Worm (Caenorhabditis elegans) whole organism, late embryonic: ENCODE results near the gene nprl-3.

ENCODE experiments used
- C08G9.2 ChIP-seq: sonication (generic microtip); optimal IDR thresholded peaks from 2 replicates; lab custom pipeline; 2016; ENCODE audit warnings: mild to moderate bottlenecking, missing genetic modification characterization, moderate library complexity, missing compliant biosample characterization
- C38D4.7 ChIP-seq: fragments of 200-800 bp; sonication (Bioruptor generic); optimal IDR thresholded peaks from 2 replicates; lab custom pipeline; 2018; ENCODE audit warnings: mild to moderate bottlenecking, missing genetic modification characterization, moderate library complexity, missing compliant biosample characterization
- K09A11.1 ChIP-seq: sonication (generic microtip); optimal IDR thresholded peaks from 2 replicates; lab custom pipeline; 2017; ENCODE audit warnings: antibody characterized with exemption, mild to moderate bottlenecking, missing genetic modification characterization, missing compliant biosample characterization; ENCODE audit not compliant: insufficient read depth
- T23F11.4 ChIP-seq: fragments of 200-800 bp; sonication (Bioruptor generic); optimal IDR thresholded peaks from 2 replicates; lab custom pipeline; 2018; ENCODE audit warnings: mild to moderate bottlenecking, missing genetic modification characterization, missing compliant biosample characterization
- Y22D7AL.16 ChIP-seq: sonication (generic microtip); optimal IDR thresholded peaks from 2 replicates; lab custom pipeline; 2016; ENCODE audit warnings: missing genetic modification characterization, missing compliant biosample characterization
- ama-1 ChIP-seq: fragments of 150-350 bp; optimal IDR thresholded peaks from 2 replicates; lab custom pipeline; 2014
- ceh-14 ChIP-seq: sonication (generic microtip); optimal IDR thresholded peaks from 2 replicates; lab custom pipeline; 2016; ENCODE audit warnings: missing genotype, missing genetic modification characterization, missing compliant biosample characterization
- ceh-19 ChIP-seq: fragments of 200-800 bp; sonication (Bioruptor generic); optimal IDR thresholded peaks from 2 replicates; lab custom pipeline; 2018; ENCODE audit warnings: mild to moderate bottlenecking, missing genetic modification characterization, missing compliant biosample characterization
- ceh-2 ChIP-seq: sonication (generic microtip); optimal IDR thresholded peaks from 2 replicates; lab custom pipeline; 2016; ENCODE audit warnings: missing genotype, missing genetic modification characterization, missing compliant biosample characterization
- ceh-22 ChIP-seq: sonication (generic microtip); optimal IDR thresholded peaks from 2 replicates; lab custom pipeline; 2017; ENCODE audit warnings: missing biosample characterization, missing genetic modification characterization
- ceh-24 ChIP-seq: sonication (generic microtip); optimal IDR thresholded peaks from 2 replicates; lab custom pipeline; 2016; ENCODE audit warnings: mild to moderate bottlenecking, missing genetic modification characterization, missing compliant biosample characterization
- ceh-34 ChIP-seq: sonication (generic microtip); optimal IDR thresholded peaks from 2 replicates; lab custom pipeline; 2016; ENCODE audit warnings: mild to moderate bottlenecking, missing genetic modification characterization, missing compliant biosample characterization
- ceh-45 ChIP-seq: fragments of 200-800 bp; sonication (Bioruptor generic); IDR thresholded peaks from 2 replicates; pipeline ENCODE4 v1.3.6; 2022; ENCODE audit warnings: missing genetic modification reagents, missing genetic modification characterization, missing compliant biosample characterization
- ceh-9 ChIP-seq: sonication (generic microtip); optimal IDR thresholded peaks from 2 replicates; lab custom pipeline; 2016; ENCODE audit warnings: mild to moderate bottlenecking, missing genetic modification characterization, inconsistent platforms, missing compliant biosample characterization
- che-1 ChIP-seq: sonication (generic microtip); optimal IDR thresholded peaks from 2 replicates; lab custom pipeline; 2016; ENCODE audit warnings: mild to moderate bottlenecking, missing genetic modification characterization, missing compliant biosample characterization
- dve-1 ChIP-seq: sonication (generic microtip); optimal IDR thresholded peaks from 2 replicates; lab custom pipeline; 2017; ENCODE audit warnings: antibody characterized with exemption, mild to moderate bottlenecking, missing genetic modification characterization, missing compliant biosample characterization
- elt-2 ChIP-seq: sonication (generic microtip); optimal IDR thresholded peaks from 2 replicates; lab custom pipeline; 2016; ENCODE audit warnings: missing genetic modification reagents, missing genetic modification characterization, missing compliant biosample characterization
- ets-4 ChIP-seq: sonication (generic microtip); optimal IDR thresholded peaks from 2 replicates; lab custom pipeline; 2016; ENCODE audit warnings: missing genetic modification characterization, missing compliant biosample characterization
- eyg-1 ChIP-seq: sonication (generic microtip); optimal IDR thresholded peaks from 2 replicates; lab custom pipeline; 2016; ENCODE audit warnings: missing genotype, missing genetic modification characterization, missing compliant biosample characterization
- fax-1 ChIP-seq: sonication (generic microtip); optimal IDR thresholded peaks from 2 replicates; lab custom pipeline; 2016; ENCODE audit warnings: missing genotype, missing genetic modification characterization, missing compliant biosample characterization
- fkh-10 ChIP-seq: fragments of 150-350 bp; optimal IDR thresholded peaks from 2 replicates; lab custom pipeline; 2014; ENCODE audit warnings: missing biosample characterization, missing genetic modification reagents, missing genetic modification characterization
- fkh-6 ChIP-seq: sonication (generic microtip); optimal IDR thresholded peaks from 2 replicates; lab custom pipeline; 2016; ENCODE audit warnings: missing genetic modification characterization, missing compliant biosample characterization
- gmeb-2 ChIP-seq: sonication (generic microtip); optimal IDR thresholded peaks from 2 replicates; lab custom pipeline; 2016; ENCODE audit warnings: missing genetic modification characterization, inconsistent platforms, missing compliant biosample characterization
- hlh-13 ChIP-seq: fragments of 200-800 bp; sonication (Bioruptor generic); optimal IDR thresholded peaks from 2 replicates; lab custom pipeline; 2018; ENCODE audit warnings: mild to moderate bottlenecking, missing genetic modification characterization, missing compliant biosample characterization
- hlh-15 ChIP-seq: sonication (generic microtip); optimal IDR thresholded peaks from 2 replicates; lab custom pipeline; 2016; ENCODE audit warnings: missing genetic modification characterization, missing compliant biosample characterization
- hlh-30 ChIP-seq: sonication (generic microtip); optimal IDR thresholded peaks from 2 replicates; lab custom pipeline; 2017; ENCODE audit warnings: antibody characterized with exemption, missing genetic modification characterization, missing compliant biosample characterization; ENCODE audit not compliant: insufficient read depth
- hlh-6 ChIP-seq: sonication (generic microtip); optimal IDR thresholded peaks from 2 replicates; lab custom pipeline; 2016; ENCODE audit warnings: missing genotype, missing genetic modification characterization, missing compliant biosample characterization
- hlh-8 ChIP-seq: sonication (generic microtip); optimal IDR thresholded peaks from 2 replicates; lab custom pipeline; 2016; ENCODE audit warnings: missing genotype, missing genetic modification characterization, missing compliant biosample characterization
- lim-6 ChIP-seq: sonication (generic microtip); optimal IDR thresholded peaks from 2 replicates; lab custom pipeline; 2016; ENCODE audit warnings: missing genetic modification characterization, missing compliant biosample characterization
- lin-11 ChIP-seq: fragments of 200-800 bp; sonication (Bioruptor generic); optimal IDR thresholded peaks from 2 replicates; lab custom pipeline; 2018; ENCODE audit warnings: mild to moderate bottlenecking, missing genetic modification characterization, missing compliant biosample characterization
- mec-3 ChIP-seq: sonication (generic microtip); optimal IDR thresholded peaks from 2 replicates; lab custom pipeline; 2016; ENCODE audit warnings: borderline replicate concordance, missing genetic modification characterization, missing compliant biosample characterization
- nhr-232 ChIP-seq: sonication (generic microtip); optimal IDR thresholded peaks from 2 replicates; lab custom pipeline; 2016; ENCODE audit warnings: missing genetic modification characterization, missing compliant biosample characterization
- npax-4 ChIP-seq: sonication (generic microtip); optimal IDR thresholded peaks from 2 replicates; lab custom pipeline; 2016; ENCODE audit warnings: missing genetic modification characterization, missing compliant biosample characterization
- pag-3 ChIP-seq: sonication (generic microtip); optimal IDR thresholded peaks from 2 replicates; lab custom pipeline; 2016; ENCODE audit warnings: missing compliant biosample characterization, missing genetic modification characterization, borderline replicate concordance
- pat-9 ChIP-seq: fragments of 200-800 bp; sonication (Bioruptor generic); optimal IDR thresholded peaks from 2 replicates; lab custom pipeline; 2018; ENCODE audit warnings: mild to moderate bottlenecking, missing genetic modification characterization, moderate library complexity, missing compliant biosample characterization
- pha-2 ChIP-seq: sonication (generic microtip); optimal IDR thresholded peaks from 2 replicates; lab custom pipeline; 2017; ENCODE audit warnings: mild to moderate bottlenecking, missing genetic modification characterization, missing compliant biosample characterization
- pha-4 ChIP-seq: fragments of 150-350 bp; optimal IDR thresholded peaks from 2 replicates; lab custom pipeline; 2018; ENCODE audit warnings: missing biosample characterization, missing genetic modification reagents, missing genetic modification characterization
- pqm-1 ChIP-seq: sonication (generic microtip); optimal IDR thresholded peaks from 2 replicates; lab custom pipeline; 2016; ENCODE audit warnings: missing genetic modification characterization, missing compliant biosample characterization
- ref-2 ChIP-seq: sonication (generic microtip); optimal IDR thresholded peaks from 2 replicates; lab custom pipeline; 2016; ENCODE audit warnings: missing genetic modification characterization, missing compliant biosample characterization
- rnt-1 ChIP-seq: sonication (generic microtip); optimal IDR thresholded peaks from 2 replicates; lab custom pipeline; 2016; ENCODE audit warnings: missing genetic modification characterization, missing compliant biosample characterization
- sdc-2 ChIP-seq: sonication (generic microtip); optimal IDR thresholded peaks from 2 replicates; lab custom pipeline; 2016; ENCODE audit warnings: missing genotype, missing genetic modification characterization, missing compliant biosample characterization
- sox-2 ChIP-seq: fragments of 200-800 bp; sonication (Bioruptor generic); IDR thresholded peaks from 2 replicates; pipeline ENCODE4 v1.3.6; 2022; ENCODE audit warnings: missing genetic modification reagents, missing genetic modification characterization, missing compliant biosample characterization
- tbx-2 ChIP-seq: sonication (generic microtip); optimal IDR thresholded peaks from 2 replicates; lab custom pipeline; 2016; ENCODE audit warnings: missing genetic modification characterization, missing compliant biosample characterization
- tbx-7 ChIP-seq: sonication (generic microtip); optimal IDR thresholded peaks from 2 replicates; lab custom pipeline; 2016; ENCODE audit warnings: missing genotype, missing genetic modification characterization, missing compliant biosample characterization
- unc-42 ChIP-seq: sonication (generic microtip); optimal IDR thresholded peaks from 2 replicates; lab custom pipeline; 2016; ENCODE audit warnings: missing genotype, missing genetic modification characterization, missing compliant biosample characterization
- unc-55 ChIP-seq: sonication (generic microtip); optimal IDR thresholded peaks from 2 replicates; lab custom pipeline; 2017; ENCODE audit warnings: missing biosample characterization, missing genetic modification reagents, missing genetic modification characterization
- unc-86 ChIP-seq: sonication (generic microtip); optimal IDR thresholded peaks from 2 replicates; lab custom pipeline; 2016; ENCODE audit warnings: missing genetic modification characterization, missing compliant biosample characterization
- zip-5 ChIP-seq: sonication (generic microtip); optimal IDR thresholded peaks from 2 replicates; lab custom pipeline; 2016; ENCODE audit warnings: missing genetic modification characterization, missing compliant biosample characterization

Gene nprl-3

DNA sequence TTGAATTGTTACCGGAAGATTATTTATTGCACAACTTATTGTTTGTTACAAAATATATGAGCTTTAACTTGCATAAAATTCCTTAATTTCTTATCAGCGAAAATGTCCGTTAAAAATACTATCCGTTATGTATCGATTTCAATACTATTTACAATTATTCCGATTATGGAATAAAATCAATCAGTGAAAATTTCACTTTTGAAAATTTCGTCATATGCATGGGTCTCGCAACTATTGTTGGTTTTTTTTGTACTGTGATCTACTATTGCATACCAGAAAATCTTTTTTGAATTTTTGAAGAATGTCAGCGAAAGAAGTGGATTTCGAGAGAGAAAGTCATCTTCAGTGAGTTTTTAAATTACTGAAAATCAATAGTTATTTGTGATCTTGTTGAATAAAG lies at the start of gene nprl-3:
Gene nprl-3, plus strand, starts transcription at position 301 of the 400 bp plus-strand sequence.
- no peak for TF ChIP-seq ama-1

ce11 chrIV:8251346-8251745 lies 45.9 kb upstream of the nprl-3 start:
- TF ChIP-seq rnt-1 (tag; lab: Kevin White, UChicago) (no peak), fax-1 (tag; lab: Kevin White, UChicago) (no peak), mec-3 (tag; lab: Kevin White, UChicago) (no peak), ceh-9 (tag; lab: Kevin White, UChicago) (no peak), ceh-19 (GFP tag; lab: Kevin White, UChicago) (no peak), pat-9 (tag; lab: Kevin White, UChicago) (no peak), lim-6 (no peak), ceh-14 (tag; lab: Kevin White, UChicago) (no peak), zip-5 (no peak), ets-4 (no peak), hlh-13 (GFP tag; lab: Kevin White, UChicago) (no peak), hlh-8 (no peak), pqm-1 (tag; lab: Kevin White, UChicago) (no peak), pag-3 (tag; lab: Kevin White, UChicago) (no peak), ref-2 (tag; lab: Kevin White, UChicago) (no peak), ceh-2 (tag; lab: Kevin White, UChicago) (no peak), ceh-45 (GFP tag; lab: Robert Waterston, UW) (no peak), K09A11.1 (no peak), C08G9.2 (tag; lab: Kevin White, UChicago) (no peak)

DNA sequence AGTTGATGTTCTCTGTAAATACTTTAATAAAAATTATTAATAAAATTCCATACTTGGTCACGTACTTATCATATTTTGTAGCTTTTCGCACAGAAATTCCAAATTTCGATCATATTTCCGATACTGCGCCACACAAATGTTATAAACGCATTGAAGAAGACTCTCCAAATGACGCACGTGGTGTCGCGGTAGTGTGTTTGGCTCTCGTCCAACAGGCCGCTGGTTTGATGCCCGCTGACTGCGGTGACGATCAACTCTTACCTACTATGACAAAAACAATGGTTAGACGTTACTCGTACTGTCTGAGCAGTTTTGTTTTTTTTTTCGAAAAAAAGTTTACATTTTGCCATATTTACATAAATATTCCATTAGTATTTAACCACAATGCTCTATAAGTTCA lies 44.4 kb upstream of the nprl-3 start:
- TF ChIP-seq hlh-15: peak; percentile 92
- peak; percentile 98 for TF ChIP-seq gmeb-2 (tag; lab: Kevin White, UChicago)
- no peak for TF ChIP-seq pha-4 (tag; lab: Kevin White, UChicago)
- TF ChIP-seq dve-1 (tag; lab: Kevin White, UChicago): peak; percentile 84
- TF ChIP-seq pha-2 (tag; lab: Kevin White, UChicago): peak; percentile 95
- TF ChIP-seq nhr-232 (tag; lab: Kevin White, UChicago): peak; percentile 88
- no peak for TF ChIP-seq ama-1
- peak; percentile 90 for TF ChIP-seq ceh-2 (tag; lab: Kevin White, UChicago)
- TF ChIP-seq fkh-10 (GFP tag; lab: Kevin White, UChicago): peak; percentile 47
- TF ChIP-seq sox-2: peak; percentile 88
- peak; percentile 88 for TF ChIP-seq npax-4 (tag; lab: Kevin White, UChicago)
- TF ChIP-seq T23F11.4 (GFP tag; lab: Kevin White, UChicago): peak; percentile 93
- TF ChIP-seq che-1 (tag; lab: Kevin White, UChicago): peak; percentile 95
- TF ChIP-seq unc-86 (tag; lab: Kevin White, UChicago): peak; percentile 95
- TF ChIP-seq hlh-6: peak; percentile 96
- TF ChIP-seq Y22D7AL.16 (tag; lab: Kevin White, UChicago): peak; percentile 96
- peak; percentile 9 for TF ChIP-seq lim-6
- TF ChIP-seq mec-3 (tag; lab: Kevin White, UChicago): peak; percentile 47
- peak; percentile 89 for TF ChIP-seq sdc-2 (tag; lab: Kevin White, UChicago)
- peak; percentile 87 for TF ChIP-seq hlh-30 (tag; lab: Kevin White, UChicago)
- TF ChIP-seq ceh-24 (tag; lab: Kevin White, UChicago): peak; percentile 89
- peak; percentile 60 for TF ChIP-seq tbx-7 (tag; lab: Kevin White, UChicago)
- peak; percentile 95 for TF ChIP-seq lin-11 (tag; lab: Kevin White, UChicago)
- TF ChIP-seq hlh-13 (GFP tag; lab: Kevin White, UChicago): peak; percentile 91
- peak; percentile 43 for TF ChIP-seq unc-42 (tag; lab: Kevin White, UChicago)
- peak; percentile 98 for TF ChIP-seq elt-2 (tag; lab: Kevin White, UChicago)
- peak; percentile 93 for TF ChIP-seq fkh-6 (tag; lab: Kevin White, UChicago)
- TF ChIP-seq C38D4.7 (GFP tag; lab: Kevin White, UChicago): peak; percentile 94
- peak; percentile 93 for TF ChIP-seq ceh-9 (tag; lab: Kevin White, UChicago)
- TF ChIP-seq pat-9 (tag; lab: Kevin White, UChicago): peak; percentile 95
- peak; percentile 95 for TF ChIP-seq ceh-34 (tag; lab: Kevin White, UChicago)
- TF ChIP-seq rnt-1 (tag; lab: Kevin White, UChicago): peak; percentile 83
- peak; percentile 82 for TF ChIP-seq C08G9.2 (tag; lab: Kevin White, UChicago)
- peak; percentile 90 for TF ChIP-seq eyg-1 (tag; lab: Kevin White, UChicago)
- peak; percentile 86 for TF ChIP-seq ceh-45 (GFP tag; lab: Robert Waterston, UW)
- peak; percentile 93 for TF ChIP-seq tbx-2 (tag; lab: Kevin White, UChicago)
- TF ChIP-seq ceh-22 (tag; lab: Kevin White, UChicago): peak; percentile 33
- no peak for TF ChIP-seq unc-55 (GFP tag; lab: Kevin White, UChicago)
